Fruit fly (Drosophila melanogaster): ENCODE results near the gene Pgcl.

The Pgcl gene

dm6 chrX:409370-409769 is 27.9 kb downstream of the Pgcl start:
- TF ChIP-seq cnc (optimal IDR thresholded peaks at IDR 0.05) (no peak), toe (GFP tag; optimal IDR thresholded peaks at IDR 0.05) (no peak), kay (GFP tag; ENCODE audit: borderline replicate concordance) (no peak), Mnt (GFP tag; optimal IDR thresholded peaks at IDR 0.05) (no peak), pad (GFP tag; optimal IDR thresholded peaks at IDR 0.05) (no peak), Clk (GFP tag; optimal IDR thresholded peaks at IDR 0.05) (no peak), CG33017 (tag; optimal IDR thresholded peaks at IDR 0.05) (no peak), CG7045 (GFP tag; optimal IDR thresholded peaks at IDR 0.05) (no peak), CG12768 (GFP tag; optimal IDR thresholded peaks at IDR 0.05) (no peak), CG14711 (tag; optimal IDR thresholded peaks at IDR 0.05) (no peak), CG7101 (tag; optimal IDR thresholded peaks at IDR 0.05) (no peak), CG5204 (GFP tag; optimal IDR thresholded peaks at IDR 0.05) (no peak), Crg-1 (GFP tag; optimal IDR thresholded peaks at IDR 0.05) (no peak), bab1 (GFP tag; optimal IDR thresholded peaks at IDR 0.05) (no peak), tj (GFP tag; optimal IDR thresholded peaks at IDR 0.05) (no peak), cic (GFP tag; optimal IDR thresholded peaks at IDR 0.05) (no peak)

dm6 chrX:407455-407854 is 29.8 kb downstream of the Pgcl start:
- TF ChIP-seq toe (GFP tag; optimal IDR thresholded peaks at IDR 0.05), result no peak
- TF ChIP-seq CG14711 (tag; optimal IDR thresholded peaks at IDR 0.05), result no peak
- no peak for TF ChIP-seq cnc (optimal IDR thresholded peaks at IDR 0.05)
- no peak for TF ChIP-seq pad (GFP tag; optimal IDR thresholded peaks at IDR 0.05)
- no peak for TF ChIP-seq CG33017 (tag; optimal IDR thresholded peaks at IDR 0.05)
- TF ChIP-seq CG7101 (tag; optimal IDR thresholded peaks at IDR 0.05), result no peak
- TF ChIP-seq CG12768 (GFP tag; optimal IDR thresholded peaks at IDR 0.05), result no peak
- TF ChIP-seq cic (GFP tag; optimal IDR thresholded peaks at IDR 0.05), result no peak
- no peak for TF ChIP-seq CG1620 (GFP tag; optimal IDR thresholded peaks at IDR 0.05)
- no peak for TF ChIP-seq Hr96 (GFP tag; optimal IDR thresholded peaks at IDR 0.05)
- TF ChIP-seq CG7045 (GFP tag; optimal IDR thresholded peaks at IDR 0.05), result no peak
- no peak for TF ChIP-seq ovo (GFP tag; optimal IDR thresholded peaks at IDR 0.05)
- TF ChIP-seq Crg-1 (GFP tag; optimal IDR thresholded peaks at IDR 0.05), result no peak
- TF ChIP-seq tj (GFP tag; optimal IDR thresholded peaks at IDR 0.05), result no peak
- no peak for TF ChIP-seq kay (GFP tag; ENCODE audit: borderline replicate concordance)
- no peak for TF ChIP-seq Clk (GFP tag; optimal IDR thresholded peaks at IDR 0.05)
- TF ChIP-seq CG11617 (GFP tag; optimal IDR thresholded peaks at IDR 0.05), result no peak

- TF ChIP-seq CG14711 (tag; optimal IDR thresholded peaks at IDR 0.05) (no peak), cnc (optimal IDR thresholded peaks at IDR 0.05) (no peak), CG5204 (GFP tag; optimal IDR thresholded peaks at IDR 0.05) (no peak), ovo (GFP tag; optimal IDR thresholded peaks at IDR 0.05) (no peak), tj (GFP tag; optimal IDR thresholded peaks at IDR 0.05) (no peak), CG7101 (tag; optimal IDR thresholded peaks at IDR 0.05) (no peak)
Measured at dm6 chrX:406306-406705, 30.9 kb downstream of the Pgcl start.

dm6 chrX:399732-400131 is 37.5 kb downstream of the Pgcl start:
- TF ChIP-seq ovo (GFP tag; optimal IDR thresholded peaks at IDR 0.05) (no peak), CG12768 (GFP tag; optimal IDR thresholded peaks at IDR 0.05) (no peak), CG14711 (tag; optimal IDR thresholded peaks at IDR 0.05) (no peak), CG11617 (GFP tag; optimal IDR thresholded peaks at IDR 0.05) (no peak), Clk (GFP tag; optimal IDR thresholded peaks at IDR 0.05) (no peak), toe (GFP tag; optimal IDR thresholded peaks at IDR 0.05) (no peak), Crg-1 (GFP tag; optimal IDR thresholded peaks at IDR 0.05) (no peak), CG7101 (tag; optimal IDR thresholded peaks at IDR 0.05) (no peak), cnc (optimal IDR thresholded peaks at IDR 0.05) (no peak), tj (GFP tag; optimal IDR thresholded peaks at IDR 0.05) (no peak), CG1620 (GFP tag; optimal IDR thresholded peaks at IDR 0.05) (no peak), bab1 (GFP tag; optimal IDR thresholded peaks at IDR 0.05) (no peak), Hr96 (GFP tag; optimal IDR thresholded peaks at IDR 0.05) (no peak), kay (GFP tag; ENCODE audit: borderline replicate concordance) (no peak), Mnt (GFP tag; optimal IDR thresholded peaks at IDR 0.05) (no peak), pad (GFP tag; optimal IDR thresholded peaks at IDR 0.05) (no peak), cic (GFP tag; optimal IDR thresholded peaks at IDR 0.05) (no peak), CG33017 (tag; optimal IDR thresholded peaks at IDR 0.05) (no peak)

- TF ChIP-seq Mnt (GFP tag; optimal IDR thresholded peaks at IDR 0.05), result no peak
- TF ChIP-seq Crg-1 (GFP tag; optimal IDR thresholded peaks at IDR 0.05), result no peak
- no peak for TF ChIP-seq tj (GFP tag; optimal IDR thresholded peaks at IDR 0.05)
- no peak for TF ChIP-seq CG7045 (GFP tag; optimal IDR thresholded peaks at IDR 0.05)
- TF ChIP-seq CG12768 (GFP tag; optimal IDR thresholded peaks at IDR 0.05), result no peak
- TF ChIP-seq CG11617 (GFP tag; optimal IDR thresholded peaks at IDR 0.05), result no peak
- TF ChIP-seq CG14711 (tag; optimal IDR thresholded peaks at IDR 0.05), result no peak
- no peak for TF ChIP-seq Clk (GFP tag; optimal IDR thresholded peaks at IDR 0.05)
- no peak for TF ChIP-seq CG1620 (GFP tag; optimal IDR thresholded peaks at IDR 0.05)
- TF ChIP-seq cic (GFP tag; optimal IDR thresholded peaks at IDR 0.05), result no peak
- TF ChIP-seq bab1 (GFP tag; optimal IDR thresholded peaks at IDR 0.05), result no peak
- TF ChIP-seq CG5204 (GFP tag; optimal IDR thresholded peaks at IDR 0.05), result no peak
- no peak for TF ChIP-seq ovo (GFP tag; optimal IDR thresholded peaks at IDR 0.05)
- no peak for TF ChIP-seq Hr96 (GFP tag; optimal IDR thresholded peaks at IDR 0.05)
- no peak for TF ChIP-seq pad (GFP tag; optimal IDR thresholded peaks at IDR 0.05)
- TF ChIP-seq kay (GFP tag; ENCODE audit: borderline replicate concordance), result no peak
- TF ChIP-seq cnc (optimal IDR thresholded peaks at IDR 0.05), result no peak
- TF ChIP-seq toe (GFP tag; optimal IDR thresholded peaks at IDR 0.05), result no peak
- TF ChIP-seq CG33017 (tag; optimal IDR thresholded peaks at IDR 0.05), result no peak
Measured at dm6 chrX:395746-396145, 41.5 kb downstream of the Pgcl start, which contains the start of gene sc. Gene sc, plus strand, starts transcription at chrX:396060.

dm6 chrX:392979-393378 is 44.3 kb downstream of the Pgcl start:
- TF ChIP-seq CG12768 (GFP tag; optimal IDR thresholded peaks at IDR 0.05) (no peak), Hr96 (GFP tag; optimal IDR thresholded peaks at IDR 0.05) (no peak), CG14711 (tag; optimal IDR thresholded peaks at IDR 0.05) (no peak), pad (GFP tag; optimal IDR thresholded peaks at IDR 0.05) (no peak), CG7101 (tag; optimal IDR thresholded peaks at IDR 0.05) (no peak)

Measured in whole organism, adult.